Fruit fly (Drosophila melanogaster) whole organism, prepupa: ENCODE data around the gene CG46312.

Source experiments
- CG11902 ChIP-seq: fragments of 200-800 bp; sonication (Bioruptor generic); optimal IDR thresholded peaks from 3 replicates; lab custom pipeline; 2016; ENCODE audit warnings: missing biosample characterization, missing genetic modification characterization
- CG8119 ChIP-seq: fragments of 200-800 bp; sonication (Bioruptor generic); IDR thresholded peaks from 3 replicates; pipeline ENCODE4 v1.3.6; 2022; ENCODE audit warnings: missing biosample characterization, missing genetic modification characterization
- CG9139 ChIP-seq: fragments of 200-800 bp; sonication (Bioruptor generic); optimal IDR thresholded peaks from 3 replicates; lab custom pipeline; 2017; ENCODE audit warnings: missing biosample characterization, mild to moderate bottlenecking, missing genetic modification characterization
- Sox15 ChIP-seq: fragments of 200-800 bp; sonication (Bioruptor generic); optimal IDR thresholded peaks from 3 replicates; lab custom pipeline; 2016; ENCODE audit warnings: missing biosample characterization, missing genetic modification characterization
- achi ChIP-seq: fragments of 200-800 bp; sonication (Bioruptor generic); optimal IDR thresholded peaks from 3 replicates; lab custom pipeline; 2016; ENCODE audit warnings: missing biosample characterization, missing genetic modification characterization
- lz ChIP-seq: fragments of 200-800 bp; sonication (Bioruptor generic); optimal IDR thresholded peaks from 3 replicates; lab custom pipeline; 2016; ENCODE audit warnings: missing biosample characterization, missing genetic modification characterization
- pdm3 ChIP-seq: fragments of 200-800 bp; sonication (Bioruptor generic); optimal IDR thresholded peaks from 3 replicates; lab custom pipeline; 2016; ENCODE audit warnings: missing biosample characterization, missing genetic modification characterization

DNA sequence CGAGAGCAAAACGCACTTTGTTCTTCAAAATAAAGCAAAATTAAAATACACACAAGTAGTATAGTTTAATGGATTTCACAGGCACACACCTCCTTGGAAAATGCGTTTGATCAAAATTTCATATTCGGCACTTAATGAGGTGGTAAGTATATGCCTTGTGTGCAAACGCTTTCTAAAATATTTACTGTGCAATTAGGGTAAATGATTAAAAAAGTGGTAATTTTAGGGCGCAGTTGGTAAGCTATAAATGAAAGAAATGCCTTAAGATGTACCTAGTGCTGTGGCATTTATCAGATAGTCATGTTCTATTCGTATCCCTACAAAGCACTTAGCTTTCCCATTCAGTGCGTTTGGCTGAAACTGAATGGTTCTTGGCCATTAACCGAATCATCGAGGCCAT, 17.6 kb downstream of the CG46312 start, which contains the start of gene Or13a:
- TF ChIP-seq CG8119 (GFP tag; lab: Robert Waterston, UW) = no peak
- TF ChIP-seq pdm3 (GFP tag; lab: Kevin White, UChicago) = no peak
- TF ChIP-seq CG11902 = no peak
- no peak for TF ChIP-seq CG9139 (GFP tag; lab: Kevin White, UChicago)
- TF ChIP-seq achi (GFP tag; lab: Kevin White, UChicago) = no peak
- TF ChIP-seq lz = no peak
- TF ChIP-seq Sox15 (GFP tag; lab: Kevin White, UChicago) = no peak
